Worm (Caenorhabditis elegans) whole organism, L3 larva: ENCODE results near the gene ndub-5.

Experiments used
- R02D3.7 ChIP-seq: fragments of 150-350 bp; optimal IDR thresholded peaks from 2 replicates; lab custom pipeline; 2014; ENCODE audit warnings: missing biosample characterization, missing genetic modification characterization
- ZK546.5 ChIP-seq: sonication (generic microtip); optimal IDR thresholded peaks from 2 replicates; lab custom pipeline; 2017; ENCODE audit warnings: missing biosample characterization, missing genetic modification characterization
- aly-2 ChIP-seq: fragments of 150-350 bp; optimal IDR thresholded peaks from 2 replicates; lab custom pipeline; 2014; ENCODE audit warnings: missing biosample characterization, missing genetic modification characterization
- ama-1 ChIP-seq: fragments of 150-350 bp; optimal IDR thresholded peaks from 2 replicates; lab custom pipeline; 2018
- ceh-16 ChIP-seq: sonication (generic microtip); optimal IDR thresholded peaks from 2 replicates; lab custom pipeline; 2017; ENCODE audit warnings: missing biosample characterization, missing genetic modification characterization
- ceh-28 ChIP-seq: fragments of 150-350 bp; optimal IDR thresholded peaks from 2 replicates; lab custom pipeline; 2014; ENCODE audit warnings: missing biosample characterization, missing genetic modification reagents, missing genetic modification characterization
- ceh-82 ChIP-seq: fragments of 150-350 bp; optimal IDR thresholded peaks from 2 replicates; lab custom pipeline; 2014; ENCODE audit warnings: missing biosample characterization, missing genetic modification characterization
- ceh-9 ChIP-seq: sonication (generic microtip); optimal IDR thresholded peaks from 2 replicates; lab custom pipeline; 2018; ENCODE audit warnings: missing biosample characterization, missing genetic modification characterization
- daf-12 ChIP-seq: fragments of 150-350 bp; optimal IDR thresholded peaks from 2 replicates; lab custom pipeline; 2014; ENCODE audit warnings: missing biosample characterization, missing genetic modification reagents, missing genetic modification characterization
- egl-27 ChIP-seq: sonication (generic microtip); optimal IDR thresholded peaks from 4 replicates; lab custom pipeline; 2017; ENCODE audit warnings: missing biosample characterization, missing genetic modification reagents, missing genetic modification characterization
- egl-5 ChIP-seq: fragments of 150-350 bp; optimal IDR thresholded peaks from 2 replicates; lab custom pipeline; 2017; ENCODE audit warnings: missing biosample characterization, missing genetic modification reagents, missing genetic modification characterization, inconsistent platforms
- elt-1 ChIP-seq: fragments of 150-350 bp; optimal IDR thresholded peaks from 2 replicates; lab custom pipeline; 2014; ENCODE audit warnings: missing biosample characterization, missing genetic modification characterization
- elt-2 ChIP-seq: sonication (generic microtip); optimal IDR thresholded peaks from 2 replicates; lab custom pipeline; 2016; ENCODE audit warnings: missing genetic modification reagents, mild to moderate bottlenecking, missing genetic modification characterization, missing compliant biosample characterization
- fkh-10 ChIP-seq: sonication (generic microtip); optimal IDR thresholded peaks from 2 replicates; lab custom pipeline; 2017; ENCODE audit warnings: missing biosample characterization, missing genetic modification reagents, missing genetic modification characterization
- fos-1 ChIP-seq: fragments of 150-350 bp; optimal IDR thresholded peaks from 2 replicates; lab custom pipeline; 2014; ENCODE audit warnings: missing biosample characterization, missing genetic modification characterization
- hmg-11 ChIP-seq: sonication (generic microtip); optimal IDR thresholded peaks from 2 replicates; lab custom pipeline; 2016; ENCODE audit warnings: missing genetic modification characterization, missing compliant biosample characterization
- jun-1 ChIP-seq: fragments of 150-350 bp; optimal IDR thresholded peaks from 2 replicates; lab custom pipeline; 2014; ENCODE audit warnings: missing biosample characterization, missing genetic modification reagents, missing genetic modification characterization
- lin-15B ChIP-seq: fragments of 150-350 bp; optimal IDR thresholded peaks from 2 replicates; lab custom pipeline; 2014; ENCODE audit warnings: missing biosample characterization, missing genetic modification characterization
- lin-39 ChIP-seq: fragments of 150-350 bp; optimal IDR thresholded peaks from 2 replicates; lab custom pipeline; 2018; ENCODE audit warnings: missing biosample characterization, missing genetic modification reagents, missing genetic modification characterization
- lsy-12 ChIP-seq: sonication (generic microtip); optimal IDR thresholded peaks from 2 replicates; lab custom pipeline; 2016; ENCODE audit warnings: mild to moderate bottlenecking, missing genetic modification characterization, missing compliant biosample characterization
- mdl-1 ChIP-seq: fragments of 150-350 bp; optimal IDR thresholded peaks from 2 replicates; lab custom pipeline; 2014; ENCODE audit warnings: missing biosample characterization, missing genetic modification characterization
- mml-1 ChIP-seq: fragments of 150-350 bp; sonication (generic microtip); optimal IDR thresholded peaks from 3 replicates; lab custom pipeline; 2014; ENCODE audit warnings: missing biosample characterization, missing genetic modification characterization
- nfya-1 ChIP-seq: sonication (generic microtip); optimal IDR thresholded peaks from 2 replicates; lab custom pipeline; 2017; ENCODE audit warnings: missing genetic modification characterization, mild to moderate bottlenecking, missing compliant biosample characterization, antibody characterized with exemption, moderate library complexity; ENCODE audit not compliant: insufficient read depth
- nhr-11 ChIP-seq: fragments of 150-350 bp; optimal IDR thresholded peaks from 2 replicates; lab custom pipeline; 2014; ENCODE audit warnings: missing biosample characterization, missing genetic modification characterization
- nhr-12 ChIP-seq: fragments of 150-350 bp; optimal IDR thresholded peaks from 2 replicates; lab custom pipeline; 2014; ENCODE audit warnings: missing biosample characterization, missing genetic modification characterization
- nhr-23 ChIP-seq: fragments of 150-350 bp; optimal IDR thresholded peaks from 2 replicates; lab custom pipeline; 2014; ENCODE audit warnings: missing biosample characterization, missing genetic modification reagents, missing genetic modification characterization
- nhr-237 ChIP-seq: fragments of 150-350 bp; optimal IDR thresholded peaks from 2 replicates; lab custom pipeline; 2014; ENCODE audit warnings: missing biosample characterization, missing genetic modification characterization
- nhr-25 ChIP-seq: sonication (generic microtip); optimal IDR thresholded peaks from 2 replicates; lab custom pipeline; 2017; ENCODE audit warnings: missing biosample characterization, missing genetic modification characterization
- nhr-28 ChIP-seq: fragments of 150-350 bp; optimal IDR thresholded peaks from 2 replicates; lab custom pipeline; 2014; ENCODE audit warnings: missing biosample characterization, missing genetic modification characterization
- nhr-43 ChIP-seq: sonication (generic microtip); optimal IDR thresholded peaks from 2 replicates; lab custom pipeline; 2016; ENCODE audit warnings: mild to moderate bottlenecking, missing genetic modification characterization, missing compliant biosample characterization; ENCODE audit not compliant: poor library complexity, severe bottlenecking
- nhr-67 ChIP-seq: fragments of 150-350 bp; optimal IDR thresholded peaks from 2 replicates; lab custom pipeline; 2014; ENCODE audit warnings: missing biosample characterization, missing genetic modification characterization
- nhr-76 ChIP-seq: fragments of 150-350 bp; sonication (generic microtip); optimal IDR thresholded peaks from 5 replicates; lab custom pipeline; 2014; ENCODE audit warnings: missing biosample characterization, missing genetic modification characterization
- nhr-77 ChIP-seq: fragments of 150-350 bp; optimal IDR thresholded peaks from 2 replicates; lab custom pipeline; 2014; ENCODE audit warnings: missing biosample characterization, missing genetic modification characterization
- pha-4 ChIP-seq: fragments of 150-350 bp; optimal IDR thresholded peaks from 2 replicates; lab custom pipeline; 2014; ENCODE audit warnings: missing biosample characterization, missing genetic modification reagents, missing genetic modification characterization
- pqm-1 ChIP-seq: fragments of 150-350 bp; optimal IDR thresholded peaks from 2 replicates; lab custom pipeline; 2017; ENCODE audit warnings: missing biosample characterization, missing genetic modification characterization, inconsistent platforms
- sea-2 ChIP-seq: fragments of 150-350 bp; sonication (generic microtip); optimal IDR thresholded peaks from 4 replicates; lab custom pipeline; 2014; ENCODE audit warnings: missing biosample characterization, missing genetic modification reagents, missing genetic modification characterization
- skn-1 ChIP-seq: fragments of 150-350 bp; optimal IDR thresholded peaks from 2 replicates; lab custom pipeline; 2014; ENCODE audit warnings: missing biosample characterization, missing genetic modification characterization
- snpc-4 ChIP-seq: fragments of 150-350 bp; optimal IDR thresholded peaks from 2 replicates; lab custom pipeline; 2014; ENCODE audit warnings: missing biosample characterization, missing genetic modification characterization
- tbx-2 ChIP-seq: sonication (generic microtip); optimal IDR thresholded peaks from 2 replicates; lab custom pipeline; 2016; ENCODE audit warnings: mild to moderate bottlenecking, missing genetic modification characterization, missing compliant biosample characterization
- unc-62 ChIP-seq: fragments of 150-350 bp; sonication (generic microtip); optimal IDR thresholded peaks from 4 replicates; lab custom pipeline; 2014; ENCODE audit warnings: missing biosample characterization, missing genetic modification reagents, missing genetic modification characterization
- zag-1 ChIP-seq: fragments of 150-350 bp; optimal IDR thresholded peaks from 2 replicates; lab custom pipeline; 2014; ENCODE audit warnings: missing biosample characterization, missing genetic modification characterization
- ztf-4 ChIP-seq: fragments of 150-350 bp; optimal IDR thresholded peaks from 2 replicates; lab custom pipeline; 2014; ENCODE audit warnings: missing biosample characterization, missing genetic modification characterization

ndub-5 gene

DNA sequence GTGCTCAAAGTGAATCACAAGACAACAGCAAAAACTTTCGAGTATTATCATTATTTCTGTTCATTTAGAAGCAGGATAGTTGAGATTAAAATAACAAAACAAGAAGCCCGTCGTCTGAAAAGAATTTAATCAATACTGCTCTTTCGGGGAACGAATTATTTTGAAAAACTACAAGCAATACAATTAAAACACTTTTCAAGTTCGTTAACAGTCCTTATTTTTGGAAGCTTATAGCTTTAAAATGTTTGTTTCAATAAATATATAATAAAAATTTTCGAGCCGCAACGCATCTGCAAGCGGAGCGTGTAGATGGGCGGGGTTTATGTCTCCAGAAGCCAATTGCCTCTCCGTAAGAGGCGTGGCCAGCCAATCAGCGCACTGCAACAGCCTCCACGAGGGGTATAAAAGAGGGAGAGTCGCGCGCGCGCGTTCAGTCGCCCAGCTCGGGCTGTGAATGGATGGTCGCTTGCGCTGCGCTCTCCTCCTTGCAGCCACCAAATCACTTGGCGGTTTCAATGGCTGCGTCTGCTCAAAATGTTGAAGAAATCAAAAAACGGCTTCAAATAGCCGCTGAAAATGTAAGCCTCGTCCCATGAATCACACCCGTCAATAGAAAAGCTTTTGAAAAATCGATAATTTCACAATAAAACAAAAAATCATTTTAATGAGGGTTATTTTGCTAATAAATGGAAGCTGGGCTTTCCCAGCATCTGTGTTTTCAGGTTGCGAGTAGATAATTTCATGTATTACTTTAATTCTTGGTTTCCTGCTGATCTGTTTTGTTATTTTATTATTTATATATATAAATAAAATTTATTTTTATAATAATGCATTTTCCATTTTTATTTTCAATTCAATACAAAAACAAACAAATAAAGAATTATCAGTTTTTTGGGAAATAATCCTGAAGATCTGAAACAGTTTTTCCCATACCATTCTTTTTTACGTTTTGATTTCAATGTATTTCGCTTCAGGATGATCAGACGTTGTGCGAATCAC, 30.1 kb downstream of the ndub-5 start, which contains the start of the genes ift-43 and mdt-26:
Gene ift-43, minus strand, starts transcription at position 51 of the 999 bp plus-strand sequence.
Gene mdt-26, plus strand, starts transcription at position 446 of the 999 bp plus-strand sequence.
- TF ChIP-seq jun-1 (tag; lab: Kevin White, UChicago): peak; percentile 36
- peak; percentile 100 for TF ChIP-seq ama-1 (lab: Kevin White, UChicago)
- TF ChIP-seq egl-5 (tag; lab: Kevin White, UChicago): peak; percentile 60
- no peak for TF ChIP-seq ceh-16
- no peak for TF ChIP-seq mml-1 (tag; lab: Kevin White, UChicago)
- TF ChIP-seq nfya-1 (tag; lab: Kevin White, UChicago): peak; percentile 100
- TF ChIP-seq ceh-9 (tag; lab: Kevin White, UChicago): no peak
- TF ChIP-seq hmg-11 (tag; lab: Kevin White, UChicago): peak; percentile 98
- no peak for TF ChIP-seq nhr-12 (tag; lab: Kevin White, UChicago)
- TF ChIP-seq tbx-2: peak; percentile 67
- TF ChIP-seq lin-15B (tag; lab: Kevin White, UChicago): peak; percentile 80
- no peak for TF ChIP-seq daf-12 (tag; lab: Kevin White, UChicago)
- TF ChIP-seq fos-1 (tag; lab: Kevin White, UChicago): no peak
- TF ChIP-seq elt-2 (tag; lab: Kevin White, UChicago): peak; percentile 65
- TF ChIP-seq pqm-1: peak; percentile 2
- no peak for TF ChIP-seq elt-1 (tag; lab: Kevin White, UChicago)
- peak; percentile 74 for TF ChIP-seq lsy-12 (tag; lab: Kevin White, UChicago)
- TF ChIP-seq nhr-67: no peak
- no peak for TF ChIP-seq nhr-28 (tag; lab: Kevin White, UChicago)
- peak; percentile 80 for TF ChIP-seq nhr-25
- peak; percentile 10 for TF ChIP-seq unc-62
- peak; percentile 19 for TF ChIP-seq fkh-10
- no peak for TF ChIP-seq R02D3.7 (tag; lab: Kevin White, UChicago)
- TF ChIP-seq ceh-28 (tag; lab: Kevin White, UChicago): peak; percentile 83
- TF ChIP-seq mdl-1 (tag; lab: Kevin White, UChicago): peak; percentile 46
- TF ChIP-seq nhr-23: peak; percentile 49
- TF ChIP-seq egl-27 (tag; lab: Kevin White, UChicago): no peak
- TF ChIP-seq ztf-4: peak; percentile 56
- TF ChIP-seq snpc-4 (tag; lab: Kevin White, UChicago): peak; percentile 49
- peak; percentile 76 for TF ChIP-seq aly-2
- TF ChIP-seq nhr-76 (tag; lab: Kevin White, UChicago): no peak
- TF ChIP-seq ZK546.5 (tag; lab: Kevin White, UChicago): no peak
- TF ChIP-seq lin-39 (tag; lab: Kevin White, UChicago): peak; percentile 98
- TF ChIP-seq pha-4 (tag; lab: Kevin White, UChicago): peak; percentile 73
- peak; percentile 78 for TF ChIP-seq nhr-43 (tag; lab: Kevin White, UChicago)
- TF ChIP-seq, all 47 proteins: peak for 22

DNA sequence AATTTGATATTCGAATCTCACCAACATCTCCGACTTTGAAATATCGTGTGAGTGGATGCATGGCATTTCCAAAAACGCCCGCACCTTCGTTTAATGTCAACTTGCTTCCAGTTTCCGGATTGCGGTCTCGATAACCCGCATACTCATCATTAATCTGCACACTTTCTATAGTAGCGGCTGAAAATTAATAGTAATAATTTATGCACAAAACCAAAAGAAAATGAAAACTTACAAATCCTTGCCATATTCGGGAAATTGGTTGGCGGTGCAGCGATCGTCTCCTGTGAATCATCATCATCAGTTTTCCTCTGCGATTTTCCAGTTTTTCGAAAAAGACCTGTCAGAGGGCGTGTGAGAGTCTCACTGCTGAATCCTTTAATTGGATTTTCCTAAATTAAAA, 31.0 kb downstream of the ndub-5 start:
- no peak for TF ChIP-seq nhr-67
- no peak for TF ChIP-seq ceh-28 (tag; lab: Kevin White, UChicago)
- no peak for TF ChIP-seq nhr-237 (tag; lab: Kevin White, UChicago)

DNA sequence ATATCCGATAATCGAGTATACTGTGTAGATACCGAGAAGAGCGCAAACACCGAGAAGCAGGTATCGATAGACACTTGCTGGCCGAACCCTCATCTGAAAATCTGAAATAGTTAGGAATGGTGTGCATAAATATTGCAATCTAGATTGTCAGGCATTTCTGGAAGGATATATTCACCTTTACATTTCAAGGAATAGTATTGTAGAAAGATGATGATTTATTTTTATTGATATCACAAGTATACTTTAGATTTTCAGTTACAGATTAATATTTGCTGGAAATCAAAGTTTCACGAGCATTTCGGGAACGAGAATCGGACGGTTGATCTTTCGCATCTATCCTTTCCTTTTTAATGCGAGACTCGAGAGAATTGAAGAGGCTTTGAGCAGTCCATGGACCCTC, 31.5 kb downstream of the ndub-5 start, which contains the start of gene fut-3:
Gene fut-3, minus strand, starts transcription at position 101 of the 400 bp plus-strand sequence.
- no peak for TF ChIP-seq ceh-9 (tag; lab: Kevin White, UChicago)
- TF ChIP-seq aly-2: no peak
- TF ChIP-seq nhr-237 (tag; lab: Kevin White, UChicago): no peak
- no peak for TF ChIP-seq nhr-28 (tag; lab: Kevin White, UChicago)
- no peak for TF ChIP-seq snpc-4 (tag; lab: Kevin White, UChicago)
- no peak for TF ChIP-seq zag-1 (tag; lab: Kevin White, UChicago)
- no peak for TF ChIP-seq ceh-82
- no peak for TF ChIP-seq sea-2 (GFP tag; lab: Kevin White, UChicago)
- TF ChIP-seq ceh-16: no peak
- no peak for TF ChIP-seq daf-12 (tag; lab: Kevin White, UChicago)
- no peak for TF ChIP-seq nhr-25
- no peak for TF ChIP-seq nhr-43 (tag; lab: Kevin White, UChicago)
- TF ChIP-seq nhr-77 (tag; lab: Kevin White, UChicago): no peak
- TF ChIP-seq mml-1 (tag; lab: Kevin White, UChicago): no peak
- no peak for TF ChIP-seq nhr-11 (tag; lab: Kevin White, UChicago)
- no peak for TF ChIP-seq jun-1 (tag; lab: Kevin White, UChicago)
- TF ChIP-seq pha-4 (tag; lab: Kevin White, UChicago): no peak
- no peak for TF ChIP-seq skn-1 (tag; lab: Kevin White, UChicago)
- no peak for TF ChIP-seq R02D3.7 (tag; lab: Kevin White, UChicago)
- TF ChIP-seq lin-39 (tag; lab: Kevin White, UChicago): no peak
- TF ChIP-seq, all 47 proteins: peak for 0
